Fruit fly (Drosophila melanogaster): ENCODE measurements around the gene CG12885.

CG12885 gene

dm6 chr3R:27520415-27520916 lies at the start of gene CG12885:
Gene CG12885, plus strand, starts transcription at chr3R:27520866.
- TF ChIP-seq CG8159 (tag; optimal IDR thresholded peaks at IDR 0.05), result no peak
- no peak for TF ChIP-seq D1 (tag; optimal IDR thresholded peaks at IDR 0.05)
- no peak for TF ChIP-seq CG9948 (tag; optimal IDR thresholded peaks at IDR 0.05)
- no peak for TF ChIP-seq Pif1A (GFP tag; optimal IDR thresholded peaks at IDR 0.05)
- no peak for TF ChIP-seq Ets98B (GFP tag; IDR thresholded peaks at IDR 0.05)
- no peak for TF ChIP-seq CG17806 (tag; optimal IDR thresholded peaks at IDR 0.05)
- TF ChIP-seq CG14655 (GFP tag; optimal IDR thresholded peaks at IDR 0.05), result no peak
- no peak for TF ChIP-seq gl (tag; optimal IDR thresholded peaks at IDR 0.05)
- no peak for TF ChIP-seq CG13204 (GFP tag; optimal IDR thresholded peaks at IDR 0.05)
- TF ChIP-seq CG8301 (tag; optimal IDR thresholded peaks at IDR 0.05), result no peak
- TF ChIP-seq CG15710 (tag; optimal IDR thresholded peaks at IDR 0.05), result no peak
- no peak for TF ChIP-seq CG10348 (GFP tag; IDR thresholded peaks at IDR 0.05)
- TF ChIP-seq Snoo (tag; optimal IDR thresholded peaks at IDR 0.05), result no peak
- TF ChIP-seq CG4496 (GFP tag; IDR thresholded peaks at IDR 0.05), result no peak

- TF ChIP-seq fd96Ca (GFP tag; IDR thresholded peaks at IDR 0.05), result no peak
- TF ChIP-seq CG8301 (tag; optimal IDR thresholded peaks at IDR 0.05), result no peak
- TF ChIP-seq Ets98B (GFP tag; IDR thresholded peaks at IDR 0.05), result no peak
- no peak for TF ChIP-seq CG15710 (tag; optimal IDR thresholded peaks at IDR 0.05)
- no peak for TF ChIP-seq CG32121 (GFP tag; IDR thresholded peaks at IDR 0.05)
- TF ChIP-seq gl (tag; optimal IDR thresholded peaks at IDR 0.05), result no peak
- TF ChIP-seq EcR (GFP tag; optimal IDR thresholded peaks at IDR 0.05), result no peak
Measured at dm6 chr3R:27477507-27477906, 43.2 kb upstream of the CG12885 start.

dm6 chr3R:27478375-27478774 lies 42.3 kb upstream of the CG12885 start, which contains the start of gene Cyp6a18:
Gene Cyp6a18, plus strand, starts transcription at chr3R:27478675.
- TF ChIP-seq gl (tag; optimal IDR thresholded peaks at IDR 0.05) (no peak), CG10348 (GFP tag; IDR thresholded peaks at IDR 0.05) (no peak), CG4496 (GFP tag; IDR thresholded peaks at IDR 0.05) (no peak), CG15710 (tag; optimal IDR thresholded peaks at IDR 0.05) (no peak), CG13204 (GFP tag; optimal IDR thresholded peaks at IDR 0.05) (no peak), CG14655 (GFP tag; optimal IDR thresholded peaks at IDR 0.05) (no peak), CG8301 (tag; optimal IDR thresholded peaks at IDR 0.05) (no peak), Ets98B (GFP tag; IDR thresholded peaks at IDR 0.05) (no peak), CG32121 (GFP tag; IDR thresholded peaks at IDR 0.05) (no peak), CG9948 (tag; optimal IDR thresholded peaks at IDR 0.05) (no peak), D1 (tag; optimal IDR thresholded peaks at IDR 0.05) (no peak)

DNA sequence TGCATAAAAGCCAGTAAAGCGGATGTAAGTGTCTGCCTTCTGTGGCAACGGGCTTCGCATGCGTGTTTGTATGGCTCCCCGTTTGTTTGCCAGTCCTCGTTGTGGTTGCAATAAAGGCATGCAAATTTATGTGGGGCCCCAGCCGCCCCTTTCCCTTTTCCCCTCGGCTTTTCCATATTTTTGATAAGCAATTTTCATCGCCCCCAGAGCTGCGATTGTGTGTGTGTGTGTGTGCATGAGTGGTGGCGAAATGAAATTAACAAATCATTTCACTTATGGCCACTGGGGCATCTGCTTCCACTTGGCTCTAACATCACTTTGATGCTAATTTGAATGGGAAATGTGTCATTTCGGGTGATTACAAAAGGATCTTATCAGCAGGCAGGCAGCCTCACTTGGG lies 33.0 kb upstream of the CG12885 start, which contains the start of gene Gr98a:
Gene Gr98a, plus strand, starts transcription at position 301 of the 400 bp plus-strand sequence.
- TF ChIP-seq Pif1A (GFP tag; optimal IDR thresholded peaks at IDR 0.05) (no peak), gl (tag; optimal IDR thresholded peaks at IDR 0.05) (no peak), CG9948 (tag; optimal IDR thresholded peaks at IDR 0.05) (no peak), CG12605 (GFP tag; IDR thresholded peaks at IDR 0.05) (no peak), Snoo (tag; optimal IDR thresholded peaks at IDR 0.05) (no peak), rn (GFP tag; IDR thresholded peaks at IDR 0.05) (no peak), CG8301 (tag; optimal IDR thresholded peaks at IDR 0.05) (no peak)

DNA sequence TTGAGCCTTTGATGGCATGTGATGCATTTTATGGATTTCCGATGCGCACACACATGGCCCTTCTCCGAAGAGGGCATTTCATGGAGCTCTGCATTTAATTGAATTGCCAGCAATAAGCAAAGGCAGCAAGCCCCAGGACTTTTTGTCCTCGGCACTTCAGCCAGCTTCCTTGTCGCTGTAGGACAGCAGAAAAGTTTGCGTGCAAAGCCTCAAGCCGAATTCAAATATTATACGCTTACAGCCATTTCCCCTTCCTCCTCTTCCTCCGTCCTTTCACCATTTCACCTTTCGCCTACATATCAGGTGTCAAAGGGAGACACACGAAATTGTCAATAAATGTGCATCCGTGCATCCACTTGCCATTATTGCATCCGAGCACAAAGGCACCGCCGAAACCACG lies 23.1 kb upstream of the CG12885 start:
- TF ChIP-seq CG10348 (GFP tag; IDR thresholded peaks at IDR 0.05) (no peak), EcR (GFP tag; optimal IDR thresholded peaks at IDR 0.05) (no peak), CG13204 (GFP tag; optimal IDR thresholded peaks at IDR 0.05) (no peak), CG12605 (GFP tag; IDR thresholded peaks at IDR 0.05) (no peak), CG4496 (GFP tag; IDR thresholded peaks at IDR 0.05) (no peak), Snoo (tag; optimal IDR thresholded peaks at IDR 0.05) (no peak)

DNA sequence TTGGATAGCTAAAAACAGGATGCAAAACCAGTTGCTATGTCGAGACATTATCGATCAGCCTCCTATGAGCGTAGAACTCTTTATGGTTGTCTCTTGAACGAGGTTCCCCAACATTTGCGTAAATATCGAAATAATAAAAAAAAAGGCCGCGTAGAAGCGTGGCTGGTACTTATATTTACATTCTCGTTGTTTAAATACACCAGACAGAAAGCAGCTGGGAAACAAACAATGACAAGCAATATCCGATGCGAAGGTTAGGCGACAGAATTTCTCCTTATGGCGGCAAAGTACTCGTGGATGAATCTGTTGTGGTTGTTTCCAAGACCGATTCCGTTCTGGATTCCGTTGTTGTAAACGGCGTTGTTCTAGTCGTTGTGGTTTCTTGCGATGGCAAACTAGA lies 18.7 kb upstream of the CG12885 start, which contains the start of gene CG43139:
Gene CG43139, minus strand, starts transcription at position 88 of the 400 bp plus-strand sequence.
- TF ChIP-seq Ets98B (GFP tag; IDR thresholded peaks at IDR 0.05), result no peak
- no peak for TF ChIP-seq D1 (tag; optimal IDR thresholded peaks at IDR 0.05)
- no peak for TF ChIP-seq CG10348 (GFP tag; IDR thresholded peaks at IDR 0.05)
- no peak for TF ChIP-seq Pif1A (GFP tag; optimal IDR thresholded peaks at IDR 0.05)
- TF ChIP-seq fd96Ca (GFP tag; IDR thresholded peaks at IDR 0.05), result no peak
- no peak for TF ChIP-seq CG8301 (tag; optimal IDR thresholded peaks at IDR 0.05)
- TF ChIP-seq gl (tag; optimal IDR thresholded peaks at IDR 0.05), result no peak
- TF ChIP-seq CG12605 (GFP tag; IDR thresholded peaks at IDR 0.05), result no peak
- no peak for TF ChIP-seq CG17806 (tag; optimal IDR thresholded peaks at IDR 0.05)
- TF ChIP-seq CG14655 (GFP tag; optimal IDR thresholded peaks at IDR 0.05), result no peak
- no peak for TF ChIP-seq CG4496 (GFP tag; IDR thresholded peaks at IDR 0.05)
- no peak for TF ChIP-seq CG9948 (tag; optimal IDR thresholded peaks at IDR 0.05)
- TF ChIP-seq CG8159 (tag; optimal IDR thresholded peaks at IDR 0.05), result no peak
- no peak for TF ChIP-seq rn (GFP tag; IDR thresholded peaks at IDR 0.05)
- TF ChIP-seq EcR (GFP tag; optimal IDR thresholded peaks at IDR 0.05), result no peak
- no peak for TF ChIP-seq Snoo (tag; optimal IDR thresholded peaks at IDR 0.05)
- no peak for TF ChIP-seq CG32121 (GFP tag; IDR thresholded peaks at IDR 0.05)
- TF ChIP-seq CG15710 (tag; optimal IDR thresholded peaks at IDR 0.05), result no peak
- no peak for TF ChIP-seq CG34367 (tag; optimal IDR thresholded peaks at IDR 0.05)

DNA sequence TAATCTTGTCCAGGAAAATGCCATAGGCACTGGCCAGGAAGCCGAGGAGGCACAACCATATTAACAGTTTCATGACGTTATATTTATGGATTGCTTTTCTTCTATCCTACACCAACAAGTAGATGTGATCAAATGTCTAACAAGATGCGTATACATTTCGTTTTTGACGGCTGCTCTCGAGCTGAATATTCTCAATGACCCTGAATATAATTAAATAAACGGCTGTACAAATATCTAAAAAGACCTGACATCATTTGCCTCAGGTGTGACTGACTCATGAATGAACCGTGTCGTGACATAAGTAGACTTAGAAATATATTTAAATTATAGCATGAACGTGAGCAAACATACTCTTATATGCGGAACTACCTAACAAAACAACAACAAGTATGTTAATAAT lies 17.8 kb upstream of the CG12885 start, which contains the start of gene CG5402:
Gene CG5402, minus strand, starts transcription at position 101 of the 400 bp plus-strand sequence.
- TF ChIP-seq EcR (GFP tag; optimal IDR thresholded peaks at IDR 0.05), result no peak
- no peak for TF ChIP-seq CG12605 (GFP tag; IDR thresholded peaks at IDR 0.05)
- TF ChIP-seq CG34367 (tag; optimal IDR thresholded peaks at IDR 0.05), result no peak
- TF ChIP-seq fd96Ca (GFP tag; IDR thresholded peaks at IDR 0.05), result no peak
- no peak for TF ChIP-seq Snoo (tag; optimal IDR thresholded peaks at IDR 0.05)
- no peak for TF ChIP-seq CG8159 (tag; optimal IDR thresholded peaks at IDR 0.05)
- no peak for TF ChIP-seq rn (GFP tag; IDR thresholded peaks at IDR 0.05)
- TF ChIP-seq CG13204 (GFP tag; optimal IDR thresholded peaks at IDR 0.05), result no peak
- no peak for TF ChIP-seq D1 (tag; optimal IDR thresholded peaks at IDR 0.05)
- TF ChIP-seq CG4496 (GFP tag; IDR thresholded peaks at IDR 0.05), result no peak
- no peak for TF ChIP-seq CG15710 (tag; optimal IDR thresholded peaks at IDR 0.05)
- TF ChIP-seq Pif1A (GFP tag; optimal IDR thresholded peaks at IDR 0.05), result no peak
- TF ChIP-seq gl (tag; optimal IDR thresholded peaks at IDR 0.05), result no peak
- TF ChIP-seq CG17806 (tag; optimal IDR thresholded peaks at IDR 0.05), result no peak
- TF ChIP-seq Ets98B (GFP tag; IDR thresholded peaks at IDR 0.05), result no peak
